Worm (Caenorhabditis elegans) whole organism, L4 larva: ENCODE data around the gene dph-2.

ENCODE experiments used
- F44E2.7 ChIP-seq: fragments of 200-800 bp; sonication (Bioruptor generic); IDR thresholded peaks from 2 replicates; pipeline ENCODE4 v2.1.2; 2022; ENCODE audit warnings: missing genetic modification characterization, missing compliant biosample characterization
- T20F7.1 ChIP-seq: fragments of 200-800 bp; sonication (Bioruptor generic); optimal IDR thresholded peaks from 2 replicates; lab custom pipeline; 2018; ENCODE audit warnings: mild to moderate bottlenecking, missing genetic modification characterization, missing compliant biosample characterization
- Y105C5A.15 ChIP-seq: fragments of 200-800 bp; sonication (Bioruptor generic); IDR thresholded peaks from 2 replicates; pipeline ENCODE4 v1.3.6; 2022; ENCODE audit warnings: missing genetic modification characterization, missing compliant biosample characterization
- Y5F2A.4 ChIP-seq: fragments of 200-800 bp; sonication (Bioruptor generic); optimal IDR thresholded peaks from 2 replicates; lab custom pipeline; 2018; ENCODE audit warnings: mild to moderate bottlenecking, missing genetic modification characterization, missing compliant biosample characterization
- ZK546.5 ChIP-seq, 2 experiments: sonication (generic microtip); optimal IDR thresholded peaks; 2 replicates each; lab custom pipeline; 2017; ENCODE audit warnings: missing biosample characterization in 2 of 2, missing genetic modification characterization in 2 of 2
- aha-1 ChIP-seq: fragments of 150-350 bp; peaks from one replicate; lab custom pipeline; 2014; ENCODE audit warnings: missing biosample characterization, missing genetic modification characterization
- ama-1 ChIP-seq: fragments of 150-350 bp; optimal IDR thresholded peaks from 2 replicates; lab custom pipeline; 2014; ENCODE audit warnings: inconsistent platforms, mixed read lengths
- arid-1 ChIP-seq: fragments of 200-800 bp; sonication (Bioruptor generic); conservative IDR thresholded peaks from 2 replicates; pipeline ENCODE4 v1.3.6; 2022; ENCODE audit warnings: missing genetic modification reagents, missing genetic modification characterization, missing compliant biosample characterization
- attf-4 ChIP-seq: sonication (generic microtip); optimal IDR thresholded peaks from 3 replicates; lab custom pipeline; 2017; ENCODE audit warnings: missing biosample characterization, missing genetic modification characterization
- ceh-44 ChIP-seq: fragments of 200-800 bp; sonication (Bioruptor generic); IDR thresholded peaks from 2 replicates; pipeline ENCODE4 v1.3.6; 2022; ENCODE audit warnings: missing genetic modification reagents, missing genetic modification characterization, missing compliant biosample characterization
- ctbp-1 ChIP-seq: fragments of 200-800 bp; sonication (Bioruptor generic); IDR thresholded peaks from 2 replicates; pipeline ENCODE4 v1.3.6; 2022; ENCODE audit warnings: missing genetic modification reagents, missing genetic modification characterization, missing compliant biosample characterization
- daf-12 ChIP-seq: fragments of 150-350 bp; optimal IDR thresholded peaks from 2 replicates; lab custom pipeline; 2014; ENCODE audit warnings: missing biosample characterization, missing genetic modification reagents, missing genetic modification characterization
- gei-8 ChIP-seq: fragments of 200-800 bp; sonication (Bioruptor generic); optimal IDR thresholded peaks from 2 replicates; lab custom pipeline; 2018; ENCODE audit warnings: mild to moderate bottlenecking, missing genetic modification characterization, missing compliant biosample characterization
- hif-1 ChIP-seq, 2 experiments: sonication (generic microtip); optimal IDR thresholded peaks; 2 replicates each; lab custom pipeline; 2016 to 2017; ENCODE audit warnings: missing compliant biosample characterization in 2 of 2, missing genetic modification characterization in 2 of 2, missing genetic modification reagents in 2 of 2, missing genotype in 2 of 2, mild to moderate bottlenecking in 1 of 2
- hmg-1.1 ChIP-seq: fragments of 200-800 bp; sonication (Bioruptor generic); IDR thresholded peaks from 2 replicates; pipeline ENCODE4 v1.3.6; 2022; ENCODE audit warnings: missing genetic modification reagents, missing genetic modification characterization, missing compliant biosample characterization
- jun-1 ChIP-seq: fragments of 150-350 bp; optimal IDR thresholded peaks from 2 replicates; lab custom pipeline; 2014; ENCODE audit warnings: missing biosample characterization, missing genetic modification reagents, missing genetic modification characterization
- lim-7 ChIP-seq: fragments of 200-800 bp; sonication (Bioruptor generic); IDR thresholded peaks from 2 replicates; pipeline ENCODE4 v1.3.6; 2022; ENCODE audit warnings: missing genetic modification characterization, missing compliant biosample characterization
- lin-1 ChIP-seq: fragments of 200-800 bp; sonication (Bioruptor generic); IDR thresholded peaks from 2 replicates; pipeline ENCODE4 v1.3.6; 2022; ENCODE audit warnings: missing genetic modification reagents, missing genetic modification characterization, missing compliant biosample characterization
- lin-29 ChIP-seq: fragments of 200-800 bp; sonication (Bioruptor generic); IDR thresholded peaks from 2 replicates; pipeline ENCODE4 v1.3.6; 2022; ENCODE audit warnings: missing genetic modification reagents, missing genetic modification characterization, missing compliant biosample characterization
- lin-38 ChIP-seq: fragments of 200-800 bp; sonication (Bioruptor generic); IDR thresholded peaks from 2 replicates; pipeline ENCODE4 v1.3.6; 2022; ENCODE audit warnings: missing genetic modification reagents, missing genetic modification characterization, missing compliant biosample characterization
- lin-39 ChIP-seq: fragments of 150-350 bp; optimal IDR thresholded peaks from 2 replicates; lab custom pipeline; 2014; ENCODE audit warnings: missing biosample characterization, missing genetic modification reagents, missing genetic modification characterization
- lsy-2 ChIP-seq, 2 experiments: fragments of 150-350 bp in 1 of 2; sonication (generic microtip) in 1 of 2; optimal IDR thresholded peaks; 2 replicates each; lab custom pipeline; 2014 to 2017; ENCODE audit warnings: missing biosample characterization in 2 of 2, missing genetic modification characterization in 2 of 2
- madf-9 ChIP-seq: fragments of 200-800 bp; sonication (Bioruptor generic); conservative IDR thresholded peaks from 2 replicates; pipeline ENCODE4 v1.3.6; 2022; ENCODE audit warnings: missing genetic modification reagents, missing genetic modification characterization, missing compliant biosample characterization
- mep-1 ChIP-seq: fragments of 150-350 bp; sonication (generic microtip); optimal IDR thresholded peaks from 3 replicates; lab custom pipeline; 2014; ENCODE audit warnings: missing biosample characterization, missing genetic modification characterization
- mxl-2 ChIP-seq: fragments of 200-800 bp; sonication (Bioruptor generic); conservative IDR thresholded peaks from 2 replicates; pipeline ENCODE4 v1.3.6; 2022; ENCODE audit warnings: missing genetic modification reagents, missing genetic modification characterization, missing compliant biosample characterization
- nhr-10 ChIP-seq: fragments of 150-350 bp; optimal IDR thresholded peaks from 2 replicates; lab custom pipeline; 2014; ENCODE audit warnings: missing biosample characterization, missing genetic modification characterization
- nhr-25 ChIP-seq: sonication (generic microtip); optimal IDR thresholded peaks from 2 replicates; lab custom pipeline; 2017; ENCODE audit warnings: missing genetic modification characterization, mild to moderate bottlenecking, missing compliant biosample characterization, antibody characterized with exemption, moderate library complexity, borderline replicate concordance; ENCODE audit not compliant: insufficient read depth
- nhr-42 ChIP-seq: fragments of 200-800 bp; sonication (Bioruptor generic); IDR thresholded peaks from 2 replicates; pipeline ENCODE4 v1.3.6; 2022; ENCODE audit warnings: missing genetic modification characterization, missing compliant biosample characterization
- nhr-76 ChIP-seq: fragments of 150-350 bp; optimal IDR thresholded peaks from 2 replicates; lab custom pipeline; 2014; ENCODE audit warnings: missing biosample characterization, missing genetic modification characterization
- nhr-77 ChIP-seq: fragments of 150-350 bp; optimal IDR thresholded peaks from 2 replicates; lab custom pipeline; 2014; ENCODE audit warnings: missing biosample characterization, missing genetic modification characterization
- pha-4 ChIP-seq, 2 experiments: fragments of 150-350 bp in 1 of 2; fragments of 200-800 bp in 1 of 2; sonication (Bioruptor generic) in 1 of 2; IDR thresholded peaks in 1 of 2; optimal IDR thresholded peaks in 1 of 2; 2 replicates each; pipeline versions ENCODE4 v1.3.6 to Lab custom; 2014 to 2022; ENCODE audit warnings: missing genetic modification characterization in 2 of 2, missing genetic modification reagents in 2 of 2, missing biosample characterization in 1 of 2, missing compliant biosample characterization in 1 of 2
- php-3 ChIP-seq: fragments of 200-800 bp; sonication (Bioruptor generic); IDR thresholded peaks from 2 replicates; pipeline ENCODE4 v1.3.6; 2022; ENCODE audit warnings: missing genetic modification reagents, missing genetic modification characterization, missing compliant biosample characterization
- saeg-2 ChIP-seq: fragments of 200-800 bp; sonication (Bioruptor generic); IDR thresholded peaks from 2 replicates; pipeline ENCODE4 v1.3.6; 2022; ENCODE audit warnings: missing genetic modification reagents, missing genetic modification characterization, missing compliant biosample characterization
- sdz-12 ChIP-seq: fragments of 200-800 bp; sonication (Bioruptor generic); optimal IDR thresholded peaks from 2 replicates; lab custom pipeline; 2018; ENCODE audit warnings: mild to moderate bottlenecking, missing genetic modification characterization, missing compliant biosample characterization
- set-16 ChIP-seq: fragments of 200-800 bp; sonication (Bioruptor generic); IDR thresholded peaks from 2 replicates; pipeline ENCODE4 v1.3.6; 2022; ENCODE audit warnings: missing genetic modification reagents, missing genetic modification characterization, missing compliant biosample characterization
- snpc-4 ChIP-seq: fragments of 150-350 bp; optimal IDR thresholded peaks from 2 replicates; lab custom pipeline; 2014; ENCODE audit warnings: missing biosample characterization, missing genetic modification characterization
- tra-1 ChIP-seq: fragments of 200-800 bp; sonication (Bioruptor generic); IDR thresholded peaks from 2 replicates; pipeline ENCODE4 v1.3.6; 2022; ENCODE audit warnings: missing genetic modification reagents, missing genetic modification characterization, missing compliant biosample characterization
- unc-130 ChIP-seq: sonication (generic microtip); optimal IDR thresholded peaks from 2 replicates; lab custom pipeline; 2016; ENCODE audit warnings: missing genetic modification reagents, missing genetic modification characterization, missing compliant biosample characterization
- unc-39 ChIP-seq: sonication (generic microtip); optimal IDR thresholded peaks from 2 replicates; lab custom pipeline; 2017; ENCODE audit warnings: missing biosample characterization, missing genetic modification characterization
- unc-62 ChIP-seq, 3 experiments: fragments of 150-350 bp in 1 of 3; sonication (generic microtip); optimal IDR thresholded peaks in 2 of 3; peaks in 1 of 3; 1 replicate in 1 of 3; 2 replicates in 2 of 3; lab custom pipeline; 2014 to 2017; ENCODE audit warnings: missing biosample characterization in 3 of 3, missing genetic modification characterization in 3 of 3, missing genetic modification reagents in 3 of 3, missing genotype in 1 of 3
- vab-7 ChIP-seq: fragments of 200-800 bp; sonication (Bioruptor generic); IDR thresholded peaks from 2 replicates; pipeline ENCODE4 v1.3.6; 2022; ENCODE audit warnings: missing genetic modification reagents, missing genetic modification characterization, missing compliant biosample characterization
- zfp-3 ChIP-seq: fragments of 200-800 bp; sonication (Bioruptor generic); conservative IDR thresholded peaks from 2 replicates; pipeline ENCODE4 v1.3.6; 2022; ENCODE audit warnings: missing genetic modification reagents, missing genetic modification characterization, missing compliant biosample characterization
- ztf-7 ChIP-seq: fragments of 150-350 bp; optimal IDR thresholded peaks from 2 replicates; lab custom pipeline; 2014; ENCODE audit warnings: missing biosample characterization, missing genetic modification characterization

Gene dph-2

ce11 chrII:10705347-10705996, 8.6 kb downstream of the dph-2 start:
- no peak for TF ChIP-seq unc-39 (tag; lab: Kevin White, UChicago)
- TF ChIP-seq hif-1 (tag; optimal IDR thresholded peaks at IDR 0.05; lab: Kevin White, UChicago), result no peak
- no peak for TF ChIP-seq F44E2.7 (GFP tag; lab: Robert Waterston, UW)
- TF ChIP-seq nhr-77, result no peak
- 0 out of 2 replicates have a peak, but pooled peaks have one; percentile 49 for TF ChIP-seq nhr-42 (GFP tag; lab: Robert Waterston, UW)
- TF ChIP-seq lin-1 (GFP tag; lab: Robert Waterston, UW), result no peak
- peak; percentile 16 for TF ChIP-seq Y5F2A.4 (GFP tag; lab: Kevin White, UChicago)
- no peak for TF ChIP-seq T20F7.1 (GFP tag; lab: Kevin White, UChicago)
- TF ChIP-seq aha-1 (tag; lab: Kevin White, UChicago), result no peak
- TF ChIP-seq hmg-1.1, result no peak
- TF ChIP-seq mxl-2 (GFP tag; lab: Robert Waterston, UW), result no peak
- TF ChIP-seq ama-1 (lab: Kevin White, UChicago), result no peak
- no peak for TF ChIP-seq lin-29
- no peak for TF ChIP-seq lim-7 (GFP tag; lab: Robert Waterston, UW)
- TF ChIP-seq sdz-12 (GFP tag; lab: Kevin White, UChicago), result no peak
- TF ChIP-seq tra-1 (GFP tag; lab: Robert Waterston, UW), result peak; percentile 59; the same call in 1 of the 2 replicates
- no peak for TF ChIP-seq arid-1 (GFP tag; lab: Robert Waterston, UW)
- peak; percentile 12 for TF ChIP-seq lin-38 (GFP tag; lab: Robert Waterston, UW)
- TF ChIP-seq ztf-7, result no peak
- TF ChIP-seq snpc-4, result no peak
- no peak for TF ChIP-seq unc-130
- TF ChIP-seq saeg-2 (GFP tag; lab: Robert Waterston, UW), result no peak
- peak; percentile 57; the same call in 1 of the 2 replicates for TF ChIP-seq madf-9 (GFP tag; lab: Robert Waterston, UW)
- 0 out of 2 replicates have a peak, but pooled peaks have one; percentile 45 for TF ChIP-seq ctbp-1 (GFP tag; lab: Robert Waterston, UW)
- no peak for TF ChIP-seq attf-4
- peak; percentile 13; the same call in 1 of the 2 replicates for TF ChIP-seq ceh-44 (GFP tag; lab: Robert Waterston, UW)
- TF ChIP-seq pha-4 (GFP tag; IDR thresholded peaks at IDR 0.05; lab: Robert Waterston, UW), result no peak
- TF ChIP-seq pha-4 (tag; optimal IDR thresholded peaks at IDR 0.05; lab: Kevin White, UChicago), result no peak
- TF ChIP-seq nhr-25, result peak; percentile 65
- no peak for TF ChIP-seq mep-1
- TF ChIP-seq php-3 (GFP tag; lab: Robert Waterston, UW), result 0 out of 2 replicates have a peak, but pooled peaks have one; percentile 14
- TF ChIP-seq Y105C5A.15 (GFP tag; lab: Robert Waterston, UW), result no peak
- TF ChIP-seq lin-39 (tag; lab: Kevin White, UChicago), result no peak
- TF ChIP-seq set-16, result peak; percentile 97
- TF ChIP-seq daf-12 (tag; lab: Kevin White, UChicago), result no peak
- TF ChIP-seq zfp-3 (GFP tag; lab: Robert Waterston, UW), result no peak
- peak in 1 of 2 experiments; percentile 70 for TF ChIP-seq unc-62 (GFP tag; optimal IDR thresholded peaks at IDR 0.05 in 1 of 2; lab: Kevin White, UChicago)
- no peak for TF ChIP-seq unc-62 (tag; optimal IDR thresholded peaks at IDR 0.05; lab: Kevin White, UChicago)
- TF ChIP-seq gei-8, result no peak
- no peak for TF ChIP-seq lsy-2 (tag; optimal IDR thresholded peaks at IDR 0.05; lab: Kevin White, UChicago)
- no peak for TF ChIP-seq nhr-10
- no peak for TF ChIP-seq nhr-76 (tag; lab: Kevin White, UChicago)
- TF ChIP-seq jun-1 (tag; lab: Kevin White, UChicago), result no peak
- no peak for TF ChIP-seq ZK546.5 (tag; optimal IDR thresholded peaks at IDR 0.05; lab: Kevin White, UChicago)
- no peak for TF ChIP-seq vab-7
